Fruit fly (Drosophila melanogaster): ENCODE results near the gene pnr.

- TF ChIP-seq woc (GFP tag; optimal IDR thresholded peaks at IDR 0.05) = no peak
- no peak for TF ChIP-seq fru (GFP tag; optimal IDR thresholded peaks at IDR 0.05)
- no peak for TF ChIP-seq Abd-B (GFP tag; optimal IDR thresholded peaks at IDR 0.05)
- no peak for TF ChIP-seq HLH106 (tag; optimal IDR thresholded peaks at IDR 0.05)
- no peak for TF ChIP-seq OdsH (GFP tag; optimal IDR thresholded peaks at IDR 0.05)
- no peak for TF ChIP-seq h (GFP tag; optimal IDR thresholded peaks at IDR 0.05)
- no peak for TF ChIP-seq Hr83 (GFP tag; optimal IDR thresholded peaks at IDR 0.05; ENCODE audit: poor library complexity, severe bottlenecking)
Measured at dm6 chr3R:16030445-16030844, 4.6 kb downstream of the pnr start.
